Fruit fly (Drosophila melanogaster) whole organism, pupa: ENCODE measurements around the gene CG12024.

Source experiments
- CG10348 ChIP-seq: fragments of 200-800 bp; sonication (Bioruptor generic); IDR thresholded peaks from 2 replicates; pipeline ENCODE4 v1.3.6; 2022; ENCODE audit warnings: missing biosample characterization, missing genetic modification characterization
- CG34367 ChIP-seq: fragments of 200-800 bp; sonication (Bioruptor generic); optimal IDR thresholded peaks from 2 replicates; lab custom pipeline; 2018; ENCODE audit warnings: missing biosample characterization, mild to moderate bottlenecking, missing genetic modification characterization
- CG4496 ChIP-seq: fragments of 200-800 bp; sonication (Bioruptor generic); IDR thresholded peaks from 3 replicates; pipeline ENCODE4 v1.3.6; 2022; ENCODE audit warnings: missing biosample characterization, missing genetic modification characterization
- CG8159 ChIP-seq: fragments of 200-800 bp; sonication (Bioruptor generic); optimal IDR thresholded peaks from 3 replicates; lab custom pipeline; 2018; ENCODE audit warnings: missing biosample characterization, mild to moderate bottlenecking, missing genetic modification characterization, moderate library complexity
- CG8301 ChIP-seq: fragments of 200-800 bp; sonication (Bioruptor generic); optimal IDR thresholded peaks from 2 replicates; lab custom pipeline; 2018; ENCODE audit warnings: missing biosample characterization, mild to moderate bottlenecking, missing genetic modification characterization
- CG9948 ChIP-seq: fragments of 200-800 bp; sonication (Bioruptor generic); optimal IDR thresholded peaks from 2 replicates; lab custom pipeline; 2018; ENCODE audit warnings: missing biosample characterization, mild to moderate bottlenecking, missing genetic modification characterization, moderate library complexity
- EcR ChIP-seq: fragments of 200-800 bp; sonication (Bioruptor generic); optimal IDR thresholded peaks from 3 replicates; lab custom pipeline; 2019; ENCODE audit warnings: missing biosample characterization, missing genetic modification characterization, mild to moderate bottlenecking, moderate library complexity, missing genetic modification reagents
- Ets98B ChIP-seq: fragments of 200-800 bp; sonication (Bioruptor generic); IDR thresholded peaks from 2 replicates; pipeline ENCODE4 v1.3.6; 2022; ENCODE audit warnings: missing biosample characterization, missing genetic modification characterization
- fd96Ca ChIP-seq: fragments of 200-800 bp; sonication (Bioruptor generic); IDR thresholded peaks from 3 replicates; pipeline ENCODE4 v1.3.6; 2022; ENCODE audit warnings: missing biosample characterization, missing genetic modification characterization
- gl ChIP-seq: fragments of 200-800 bp; sonication (Bioruptor generic); optimal IDR thresholded peaks from 2 replicates; lab custom pipeline; 2018; ENCODE audit warnings: missing biosample characterization, mild to moderate bottlenecking, missing genetic modification characterization
- rn ChIP-seq: fragments of 200-800 bp; sonication (Bioruptor generic); IDR thresholded peaks from 2 replicates; pipeline ENCODE4 v1.3.6; 2022; ENCODE audit warnings: missing biosample characterization, missing genetic modification characterization

DNA sequence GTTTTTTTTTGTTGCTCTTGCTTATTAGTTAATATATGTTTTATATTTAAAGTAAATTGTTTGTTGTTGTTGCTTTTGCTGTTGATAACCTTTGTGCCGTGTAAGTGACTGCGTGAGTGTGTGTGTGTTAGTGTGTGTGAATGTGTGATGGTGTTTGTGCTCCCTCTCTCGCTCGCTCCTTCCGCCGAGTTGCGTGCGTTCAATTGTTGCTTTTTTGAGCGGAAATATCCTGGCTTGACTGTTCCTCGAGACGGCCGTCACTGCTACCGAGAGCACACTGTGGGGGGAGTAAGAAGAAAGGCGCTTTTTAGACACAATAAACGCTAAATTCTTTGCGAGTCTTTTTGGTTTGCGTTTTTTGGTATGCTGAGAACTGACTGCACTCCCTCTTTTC is 4.4 kb downstream of the CG12024 start:
- no peak for TF ChIP-seq CG9948 (tag; lab: Kevin White, UChicago)
- TF ChIP-seq CG8159 (tag; lab: Kevin White, UChicago): no peak
- TF ChIP-seq gl (tag; lab: Kevin White, UChicago): no peak
- peak; percentile 54 for TF ChIP-seq EcR (GFP tag; lab: Kevin White, UChicago)
- TF ChIP-seq CG4496: no peak; the same call in 2 of the 3 replicates
- TF ChIP-seq fd96Ca (GFP tag; lab: Robert Waterston, UW): no peak
- no peak for TF ChIP-seq CG34367 (tag; lab: Kevin White, UChicago)
- TF ChIP-seq CG10348: no peak
- no peak for TF ChIP-seq rn
- TF ChIP-seq CG8301 (tag; lab: Kevin White, UChicago): no peak
- no peak; the same call in 1 of the 2 replicates for TF ChIP-seq Ets98B (GFP tag; lab: Robert Waterston, UW)
